Worm (Caenorhabditis elegans) whole organism, L2 larva: Measurements from ENCODE around the gene nlg-1.

Experiments
- Y55F3AM.14 ChIP-seq: fragments of 200-800 bp; sonication (Bioruptor generic); optimal IDR thresholded peaks from 2 replicates; lab custom pipeline; 2018; ENCODE audit warnings: mild to moderate bottlenecking, missing genetic modification characterization, missing compliant biosample characterization
- ama-1 ChIP-seq: fragments of 150-350 bp; optimal IDR thresholded peaks from 2 replicates; lab custom pipeline; 2018; ENCODE audit warnings: inconsistent platforms
- ceh-82 ChIP-seq: fragments of 150-350 bp; optimal IDR thresholded peaks from 2 replicates; lab custom pipeline; 2014; ENCODE audit warnings: missing biosample characterization, missing genetic modification characterization
- egl-27 ChIP-seq: sonication (generic microtip); optimal IDR thresholded peaks from 3 replicates; lab custom pipeline; 2017; ENCODE audit warnings: missing biosample characterization, missing genetic modification reagents, missing genetic modification characterization
- fos-1 ChIP-seq: fragments of 150-350 bp; optimal IDR thresholded peaks from 2 replicates; lab custom pipeline; 2014; ENCODE audit warnings: missing biosample characterization, missing genetic modification characterization
- lin-13 ChIP-seq: fragments of 150-350 bp; optimal IDR thresholded peaks from 2 replicates; lab custom pipeline; 2014; ENCODE audit warnings: missing biosample characterization, missing genetic modification reagents, missing genetic modification characterization
- nhr-23 ChIP-seq: fragments of 150-350 bp; optimal IDR thresholded peaks from 2 replicates; lab custom pipeline; 2014; ENCODE audit warnings: missing biosample characterization, missing genetic modification reagents, missing genetic modification characterization
- nhr-25 ChIP-seq: fragments of 150-350 bp; sonication (generic microtip); optimal IDR thresholded peaks from 3 replicates; lab custom pipeline; 2014; ENCODE audit warnings: missing biosample characterization, missing genetic modification characterization
- nhr-77 ChIP-seq: fragments of 150-350 bp; optimal IDR thresholded peaks from 2 replicates; lab custom pipeline; 2014; ENCODE audit warnings: missing biosample characterization, missing genetic modification characterization
- zag-1 ChIP-seq: fragments of 150-350 bp; optimal IDR thresholded peaks from 2 replicates; lab custom pipeline; 2014; ENCODE audit warnings: missing biosample characterization, missing genetic modification characterization

- TF ChIP-seq nhr-25 (tag; lab: Kevin White, UChicago): no peak
- no peak for TF ChIP-seq lin-13 (GFP tag; lab: Kevin White, UChicago)
- no peak for TF ChIP-seq nhr-77 (tag; lab: Kevin White, UChicago)
- no peak for TF ChIP-seq ceh-82 (tag; lab: Kevin White, UChicago)
- no peak for TF ChIP-seq Y55F3AM.14 (GFP tag; lab: Kevin White, UChicago)
- TF ChIP-seq zag-1 (tag; lab: Kevin White, UChicago): no peak
- TF ChIP-seq egl-27 (tag; lab: Kevin White, UChicago): no peak
- no peak for TF ChIP-seq nhr-23 (tag; lab: Kevin White, UChicago)
- TF ChIP-seq fos-1: no peak
- no peak for TF ChIP-seq ama-1
Measured at ce11 chrX:13647305-13647704, 16.3 kb upstream of the nlg-1 start, which contains the start of gene C40C9.3.
